Fruit fly (Drosophila melanogaster) ovary, adult (tissue): ENCODE measurements around the gene Vps53.
A peak's percentile ranks its signal among the peaks of the same experiment; 100 is the strongest.

ENCODE experiments used
- CG17801 ChIP-seq: fragments of 200-800 bp; optimal IDR thresholded peaks from 2 replicates; lab custom pipeline; 2019; ENCODE audit warnings: missing biosample characterization, mild to moderate bottlenecking, missing genetic modification characterization, moderate library complexity; ENCODE audit not compliant: partially characterized antibody

The Vps53 gene

DNA sequence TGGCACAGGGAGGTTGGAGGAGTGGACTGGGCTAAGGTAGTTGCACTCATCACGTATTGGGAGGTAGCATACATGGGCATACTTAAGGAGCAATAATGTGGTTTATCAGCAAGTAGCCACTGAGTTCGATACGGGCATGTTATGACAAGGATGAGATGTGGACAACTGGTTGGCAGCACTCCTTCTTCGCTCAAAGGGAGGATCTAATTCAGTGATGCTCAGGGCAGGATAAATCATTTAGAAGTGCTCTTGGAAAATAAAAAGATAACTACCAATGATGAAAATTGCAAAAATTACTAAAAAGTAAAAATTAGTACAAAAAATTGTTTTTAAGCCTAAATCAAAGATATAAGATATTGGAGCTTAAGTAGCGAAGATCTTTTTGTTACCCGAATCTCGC, 25.0 kb downstream of the Vps53 start:
- no peak for TF ChIP-seq CG17801 (GFP tag; lab: Kevin White, UChicago)

DNA sequence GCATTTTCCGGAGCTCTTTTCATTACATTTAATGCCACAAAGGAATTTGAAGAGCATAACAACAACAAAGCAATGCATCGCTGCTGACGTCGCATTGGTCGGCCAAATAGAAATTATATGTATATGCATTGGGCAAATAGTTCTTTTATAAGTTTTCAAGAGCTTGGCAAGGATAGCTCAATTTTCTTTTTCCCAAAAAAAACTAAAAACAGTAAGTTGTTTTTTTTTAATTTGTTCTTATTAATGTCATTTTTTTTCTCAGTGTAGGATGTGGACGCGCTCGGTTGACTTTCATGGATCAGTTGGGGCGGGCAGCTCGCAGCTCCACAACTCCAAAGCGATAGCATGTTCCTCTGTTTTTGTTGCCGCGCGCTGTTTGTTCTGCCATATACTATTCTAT, 26.7 kb downstream of the Vps53 start:
- no peak for TF ChIP-seq CG17801 (GFP tag; lab: Kevin White, UChicago)

DNA sequence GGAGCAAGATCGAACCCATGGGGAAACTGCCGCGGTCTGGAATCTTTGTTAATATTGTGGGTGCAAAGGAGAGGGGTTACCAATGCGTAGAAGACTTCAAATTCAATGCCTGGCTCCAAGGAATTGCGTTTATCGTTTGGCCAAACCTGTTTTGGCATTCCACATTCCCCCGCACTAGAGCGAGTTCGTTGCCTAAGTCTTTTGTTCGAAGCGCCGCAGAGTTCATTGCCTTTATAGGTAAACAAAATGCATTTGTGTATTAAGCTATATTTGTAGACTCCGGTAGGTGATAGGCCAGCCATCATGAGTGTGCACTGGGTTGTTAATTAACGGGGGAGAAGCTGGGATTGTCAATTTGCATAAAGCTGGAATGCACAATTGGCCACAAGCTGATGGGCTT, 30.8 kb downstream of the Vps53 start:
- no peak for TF ChIP-seq CG17801 (GFP tag; lab: Kevin White, UChicago)

DNA sequence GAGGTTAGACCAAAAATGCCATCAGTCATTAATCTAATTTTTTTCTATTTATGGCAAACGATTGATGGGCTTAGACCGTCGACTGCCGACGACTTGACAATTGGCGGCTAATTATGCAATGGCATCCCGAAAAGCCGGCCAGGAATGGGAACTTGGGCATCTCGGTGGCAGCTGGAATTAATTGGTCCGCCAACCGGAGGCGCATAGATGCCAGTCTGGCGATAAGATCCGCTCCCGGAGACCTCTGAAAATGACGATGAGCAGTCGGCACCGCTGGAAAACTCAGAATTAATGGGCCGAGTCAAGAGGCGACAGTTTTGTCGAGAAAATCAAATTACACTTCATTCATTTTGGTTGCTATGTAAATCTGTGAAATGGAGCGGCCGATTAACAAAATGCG, 33.2 kb downstream of the Vps53 start, which contains the start of gene CG15429:
Gene CG15429 (plus strand): TSS at position 301 of the 400 bp plus-strand sequence.
- no peak for TF ChIP-seq CG17801 (GFP tag; lab: Kevin White, UChicago)

DNA sequence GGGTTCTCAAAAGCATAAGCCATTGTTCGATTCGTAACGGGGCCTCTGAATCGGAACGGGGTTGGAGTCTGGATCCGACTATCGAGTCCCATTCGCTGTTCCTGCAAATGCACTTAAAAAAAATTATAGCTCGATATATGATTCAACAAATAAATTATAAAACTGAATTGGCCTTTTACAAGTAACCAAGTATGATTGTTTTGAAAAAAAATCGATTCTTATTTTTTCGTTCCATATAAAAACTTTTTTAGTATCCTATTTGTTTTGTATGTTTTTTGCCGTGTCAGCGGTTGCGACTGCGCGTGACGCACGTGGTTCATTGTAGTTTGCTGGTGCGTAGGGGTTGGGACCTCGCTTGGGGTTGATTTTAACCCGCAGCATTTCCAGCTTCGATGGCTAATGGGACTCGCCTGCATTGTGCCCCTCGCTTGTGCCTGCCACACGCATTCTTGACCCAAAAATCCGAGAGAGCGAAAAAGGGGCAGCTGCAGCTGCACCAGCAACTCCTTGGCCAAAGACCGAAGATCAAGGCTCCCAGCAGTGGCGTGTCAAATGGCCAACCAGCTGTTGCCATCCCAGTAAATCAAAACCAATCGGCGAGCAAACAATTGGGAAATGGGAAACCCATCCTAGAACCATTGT, 35.1 kb downstream of the Vps53 start:
- no peak for TF ChIP-seq CG17801 (GFP tag; lab: Kevin White, UChicago)

DNA sequence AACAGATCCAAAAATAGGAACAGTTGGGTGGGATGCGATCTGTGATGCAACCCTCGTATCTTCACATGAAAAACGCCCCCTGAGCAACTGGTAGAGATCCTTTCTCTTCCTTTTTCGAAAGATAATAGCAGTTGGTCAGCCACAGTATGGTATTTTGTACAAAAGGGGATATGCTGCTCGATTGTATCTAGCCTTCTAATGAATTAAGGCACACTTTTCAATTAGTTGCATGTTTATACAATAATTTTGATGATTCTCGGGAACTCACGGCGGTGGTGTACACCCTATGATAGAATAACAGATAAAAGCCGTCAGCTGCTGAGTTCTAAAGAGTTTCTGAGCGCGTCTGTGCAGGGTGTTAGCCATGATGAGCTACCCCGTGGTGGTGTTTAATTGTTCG, 36.2 kb downstream of the Vps53 start:
- no peak for TF ChIP-seq CG17801 (GFP tag; lab: Kevin White, UChicago)

DNA sequence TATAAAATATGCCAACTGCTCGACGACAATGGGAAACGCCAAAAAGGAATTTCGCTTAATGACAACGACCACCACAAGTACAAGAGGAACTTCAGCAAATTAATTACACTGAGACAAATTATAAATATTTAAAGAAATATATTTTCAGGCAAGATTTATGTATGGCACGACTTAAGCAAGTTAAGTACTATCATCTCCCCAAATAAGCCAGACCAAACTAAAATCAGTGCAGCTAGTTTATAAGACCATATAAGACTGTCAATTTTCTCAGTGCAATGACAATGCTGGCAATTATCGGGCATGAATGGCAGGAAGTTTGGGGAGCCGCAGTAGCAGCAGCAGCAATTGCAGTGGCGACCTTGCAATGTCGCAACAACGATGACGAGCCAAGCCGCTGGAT, 37.3 kb downstream of the Vps53 start:
- TF ChIP-seq CG17801 (GFP tag; lab: Kevin White, UChicago): no peak

DNA sequence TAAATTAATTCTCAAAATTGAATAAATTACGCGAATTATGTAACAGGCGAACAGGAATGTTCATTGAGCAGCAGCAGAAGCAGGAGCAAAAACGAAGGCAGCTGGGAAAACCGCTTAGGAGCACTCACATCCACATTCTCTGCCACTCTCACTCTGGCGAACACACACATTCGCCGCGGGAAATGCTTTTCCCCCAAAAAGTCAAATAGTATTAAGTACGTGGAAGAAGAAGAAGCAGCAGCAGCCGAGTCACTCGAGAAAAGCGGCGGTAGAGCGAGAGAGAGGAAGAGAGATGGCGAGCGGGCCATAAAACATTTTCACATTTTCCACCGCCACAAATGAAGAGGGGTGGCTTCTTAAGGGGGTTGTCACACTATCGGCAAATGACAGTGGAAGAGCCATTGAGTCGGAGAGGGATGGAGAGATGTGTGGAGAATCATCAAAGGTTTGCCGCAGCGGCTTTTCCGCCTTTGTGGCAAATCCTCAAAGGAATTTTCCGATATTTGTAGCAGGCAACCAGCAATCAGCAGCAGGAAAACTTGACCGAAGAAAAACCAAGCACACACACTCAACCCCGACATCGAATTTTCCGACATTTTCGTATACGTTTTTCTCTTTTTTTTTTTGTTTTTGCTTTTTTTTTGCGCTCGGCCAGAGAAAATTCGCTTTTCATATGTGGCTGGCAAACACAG, 39.1 kb downstream of the Vps53 start:
- TF ChIP-seq CG17801 (GFP tag; lab: Kevin White, UChicago): no peak

DNA sequence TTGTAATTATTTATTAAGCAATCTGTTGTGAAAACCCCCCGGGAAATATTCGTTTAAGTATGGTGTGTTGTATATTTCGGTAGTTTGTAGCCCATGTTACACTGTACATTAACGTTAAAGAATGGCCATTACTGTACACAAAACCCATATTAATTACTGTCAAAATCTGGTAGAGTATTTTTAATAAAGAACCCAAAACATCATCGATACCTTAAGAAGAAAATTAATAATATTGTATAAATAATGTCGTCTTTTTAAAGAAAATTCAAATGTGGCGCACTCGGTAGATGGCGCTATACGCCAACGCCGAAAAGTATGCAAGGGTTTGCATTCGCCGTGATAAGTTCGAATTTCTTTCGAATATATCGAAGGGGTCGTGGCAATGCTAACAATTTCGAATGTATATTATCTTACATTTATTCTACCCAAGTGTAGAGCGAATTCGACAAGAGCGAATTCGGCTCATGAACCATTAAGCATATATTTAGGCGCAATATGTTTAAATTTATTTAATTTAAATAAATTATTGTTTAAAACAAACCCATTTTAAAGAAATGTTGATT, 40.2 kb downstream of the Vps53 start:
- no peak for TF ChIP-seq CG17801 (GFP tag; lab: Kevin White, UChicago)

DNA sequence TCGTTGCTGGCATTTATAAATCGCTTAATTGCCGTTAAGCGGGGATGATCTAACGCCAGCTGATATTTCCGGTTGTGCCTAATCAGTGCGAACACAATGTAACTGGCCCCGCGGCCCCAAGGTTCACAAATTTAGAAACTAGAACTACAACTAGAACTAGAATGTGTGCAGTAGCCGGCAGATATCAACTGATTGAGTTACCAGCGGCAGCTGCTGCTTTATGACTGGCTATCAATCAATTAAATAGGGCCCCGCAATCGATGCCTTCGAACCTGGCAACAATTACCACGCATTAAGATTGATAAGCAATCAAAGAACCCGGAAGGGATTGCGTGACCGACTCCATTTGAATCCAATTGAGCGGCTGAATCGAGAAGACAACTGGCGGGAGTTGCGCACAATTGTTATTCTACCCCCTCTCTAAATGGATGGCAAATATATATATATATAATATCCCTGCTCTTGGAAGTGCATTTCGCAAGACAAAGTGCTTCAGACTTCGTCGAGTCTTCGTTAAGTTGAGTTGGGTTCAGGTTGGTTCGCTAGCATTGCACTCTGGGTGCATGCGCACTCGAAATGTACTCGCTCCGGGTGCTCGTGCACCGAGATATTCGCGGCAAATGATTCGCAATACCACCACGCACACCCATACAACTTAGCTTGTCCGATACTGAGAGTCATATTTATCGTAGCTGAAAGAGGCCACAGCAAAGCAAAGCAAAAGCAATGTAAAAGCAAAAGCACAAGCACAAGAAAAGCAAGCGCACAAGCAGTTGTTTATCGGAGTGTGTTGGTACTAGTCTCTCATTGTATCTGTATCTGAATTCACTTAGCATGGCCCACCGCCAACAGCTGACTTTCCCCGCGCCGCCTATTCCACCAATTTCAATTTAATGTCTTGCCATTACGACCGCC, 45.8 kb downstream of the Vps53 start:
- TF ChIP-seq CG17801 (GFP tag; lab: Kevin White, UChicago): no peak

DNA sequence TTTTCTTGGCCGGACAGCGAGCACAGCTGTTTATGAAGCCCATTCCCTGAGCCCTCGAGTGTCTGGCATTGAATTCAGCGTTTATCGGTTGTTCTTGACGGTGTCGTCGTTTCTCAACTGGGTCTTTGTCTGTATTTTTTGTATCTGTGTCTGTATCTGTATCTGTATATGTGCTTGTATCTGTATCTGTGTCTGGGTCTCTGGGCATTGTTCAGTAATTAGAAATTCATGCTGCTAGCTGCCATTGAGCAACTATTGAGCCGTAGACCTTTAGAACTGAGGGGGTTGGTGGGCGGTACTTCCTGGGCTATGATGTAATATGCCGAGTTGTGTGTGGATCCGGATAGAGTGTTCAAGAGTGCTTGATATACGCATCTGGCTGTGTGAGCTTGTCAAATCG, 49.9 kb downstream of the Vps53 start:
- TF ChIP-seq CG17801 (GFP tag; lab: Kevin White, UChicago): no peak

DNA sequence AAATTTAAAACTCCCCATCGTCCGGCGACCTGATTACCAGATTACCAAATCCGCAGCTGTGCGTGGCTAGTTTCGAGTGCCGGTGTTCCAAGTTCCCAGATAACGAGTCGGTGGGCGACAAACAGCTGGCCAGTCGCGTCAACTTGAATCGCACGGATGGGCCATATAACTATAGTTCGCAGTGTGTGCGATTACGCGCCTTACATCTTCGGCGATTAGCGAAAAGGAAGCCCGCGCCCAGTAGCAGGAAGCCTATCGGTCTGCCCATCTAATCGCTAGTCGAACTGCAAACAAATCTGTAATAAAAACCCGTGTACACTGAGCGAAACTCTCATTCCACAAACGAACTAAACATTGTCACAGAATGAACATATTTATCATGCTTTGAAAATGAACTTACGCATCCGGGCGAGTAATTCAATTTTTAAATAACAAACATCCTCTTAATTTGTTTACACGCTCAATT, 50.9 kb downstream of the Vps53 start:
- no peak for TF ChIP-seq CG17801 (GFP tag; lab: Kevin White, UChicago)

DNA sequence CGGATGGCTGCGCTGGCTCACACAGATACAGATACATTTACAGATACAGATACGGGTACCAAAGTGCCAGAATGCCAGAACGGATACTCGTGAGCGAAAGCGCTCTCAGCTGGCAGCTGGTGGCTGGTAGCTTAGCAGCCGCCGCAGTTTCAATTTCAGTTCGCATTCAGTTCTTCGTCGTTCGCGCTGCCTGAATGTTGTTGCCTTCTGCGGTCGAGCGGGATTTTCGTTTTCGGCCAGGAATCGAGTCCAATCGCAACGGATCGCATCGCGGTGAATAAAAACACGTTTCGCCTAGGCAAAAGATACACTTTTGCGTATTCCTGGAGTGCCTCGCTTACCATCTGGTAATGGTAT, 52.1 kb downstream of the Vps53 start, which contains the start of gene Atet:
Gene Atet (plus strand): TSS at position 156 of the 357 bp plus-strand sequence.
- no peak for TF ChIP-seq CG17801 (GFP tag; lab: Kevin White, UChicago)

DNA sequence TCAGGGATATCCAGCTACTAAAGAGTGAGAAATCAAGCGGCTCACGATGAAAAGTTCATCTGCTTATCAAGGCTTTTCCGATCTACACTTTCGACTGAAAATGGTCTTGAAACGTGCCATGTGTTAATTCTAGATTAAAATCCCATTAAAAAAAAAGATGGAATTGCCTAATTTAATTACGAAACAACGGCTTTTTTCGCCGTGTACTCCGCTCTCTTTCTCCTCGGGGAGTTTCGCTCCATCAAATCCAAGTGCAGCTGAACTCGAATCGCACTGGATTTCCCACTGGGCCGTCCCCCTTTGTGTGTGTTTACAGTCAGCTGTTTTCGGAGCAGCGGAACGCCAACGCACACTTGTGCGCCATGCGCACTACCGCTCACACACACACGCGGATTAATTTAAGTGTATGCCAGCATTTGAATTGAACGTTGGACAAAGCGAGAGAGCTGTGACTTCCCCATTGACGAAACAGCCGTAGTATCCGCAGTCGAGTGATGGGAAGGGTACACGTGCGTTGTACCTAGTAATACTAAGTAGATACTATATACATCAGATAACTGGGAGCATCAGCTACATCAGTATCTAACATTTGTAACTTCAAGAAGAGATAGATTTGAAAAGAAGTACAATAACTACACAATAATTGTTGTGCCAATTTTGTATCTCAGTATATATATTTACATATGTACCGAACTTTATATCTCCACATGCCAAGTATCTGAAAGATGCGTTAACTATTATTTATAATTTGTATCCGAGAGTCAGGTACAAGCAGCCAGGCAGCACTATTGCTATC, 52.7 kb downstream of the Vps53 start:
- TF ChIP-seq CG17801 (GFP tag; lab: Kevin White, UChicago): peak; percentile 77
